Worm (Caenorhabditis elegans): ENCODE results near the gene frpr-14.
A peak's percentile ranks its signal among the peaks of the same experiment; 100 is the strongest.

The frpr-14 gene

DNA sequence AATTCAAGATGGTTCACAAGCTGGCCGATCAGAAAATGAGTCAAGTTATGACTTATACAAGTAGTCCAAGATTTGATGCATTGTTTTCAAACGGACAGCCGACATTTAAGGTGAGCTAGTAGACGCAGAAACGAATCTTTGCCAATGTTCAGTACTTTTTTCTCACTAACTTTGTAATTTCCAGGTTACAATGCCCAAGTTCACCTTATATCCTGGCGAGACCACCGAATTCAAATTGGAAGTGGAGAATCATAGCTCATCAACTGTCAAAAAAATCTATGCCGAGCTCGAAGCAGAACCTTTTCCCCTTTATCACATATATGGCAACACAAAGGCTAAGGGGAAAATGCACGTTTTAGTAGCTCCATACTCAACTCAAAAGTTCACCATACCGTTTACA, 22.8 kb upstream of the frpr-14 start:
- TF ChIP-seq vab-7 (GFP tag; IDR thresholded peaks at IDR 0.05) (no peak), unc-62 (GFP tag; optimal IDR thresholded peaks at IDR 0.05 in 1 of 2) (peak in 1 of 2 experiments; percentile 95), unc-62 (tag; optimal IDR thresholded peaks at IDR 0.05) (no peak), spr-1 (tag; optimal IDR thresholded peaks at IDR 0.05) (no peak)

DNA sequence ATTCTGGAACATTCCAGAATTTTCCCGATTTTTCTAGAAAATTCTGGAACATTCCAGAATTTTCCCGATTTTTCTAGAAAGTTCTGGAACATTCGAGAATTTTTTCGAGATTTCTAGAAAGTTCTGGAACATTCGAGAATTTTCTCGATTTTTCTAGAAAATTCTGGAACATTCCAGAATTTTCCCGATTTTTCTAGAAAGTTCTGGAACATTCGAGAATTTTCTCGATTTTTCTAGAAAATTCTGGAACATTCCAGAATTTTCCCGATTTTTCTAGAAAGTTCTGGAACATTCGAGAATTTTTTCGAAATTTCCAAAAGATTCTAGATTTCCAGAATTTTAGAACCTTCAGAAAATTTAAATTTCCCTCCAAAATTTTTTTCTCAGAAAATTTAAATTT, 18.2 kb upstream of the frpr-14 start:
- peak; percentile 48; the same call in 1 of the 2 replicates for TF ChIP-seq lim-7 (GFP tag; IDR thresholded peaks at IDR 0.05)

DNA sequence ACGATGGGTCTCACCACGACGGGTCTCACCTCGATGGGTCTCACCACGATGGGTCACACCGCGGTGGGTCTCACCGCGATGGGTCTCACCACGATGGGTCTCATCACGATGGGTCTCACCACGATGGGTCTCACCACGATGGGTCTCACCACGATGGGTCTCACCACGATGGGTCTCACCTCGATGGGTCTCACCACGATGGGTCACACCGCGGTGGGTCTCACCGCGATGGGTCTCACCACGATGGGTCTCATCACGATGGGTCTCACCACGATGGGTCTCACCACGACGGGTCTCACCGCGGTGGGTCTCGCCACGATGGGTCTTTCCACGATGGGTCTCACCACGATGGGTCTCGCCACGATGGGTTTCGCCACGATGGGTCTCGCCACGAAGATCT, 17.6 kb upstream of the frpr-14 start:
- peak; percentile 81 for TF ChIP-seq set-16 (GFP tag; IDR thresholded peaks at IDR 0.05)

DNA sequence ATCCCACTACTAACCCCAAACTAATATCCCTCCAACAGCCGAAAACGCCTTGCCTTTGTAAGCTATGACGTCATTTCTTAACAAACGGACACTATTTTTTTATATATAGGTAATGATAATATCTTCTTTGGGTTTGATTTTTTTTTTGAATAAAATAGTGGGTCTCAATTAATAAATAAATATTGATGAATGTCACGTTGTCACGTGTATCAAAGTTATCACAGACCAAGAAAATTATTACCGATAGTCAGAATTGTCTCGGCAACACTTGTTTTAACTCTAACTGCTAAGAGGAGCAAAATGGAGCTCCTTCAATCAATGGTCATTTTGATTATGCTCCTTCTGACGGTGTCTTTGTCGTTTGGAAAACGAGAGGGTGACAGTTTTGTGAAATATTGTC, 16.8 kb upstream of the frpr-14 start, which contains the start of gene T04B8.1:
T04B8.1 (plus strand) TSS at position 301 of the 400 bp plus-strand sequence.
- TF ChIP-seq aha-1 (tag): peak; percentile 29
- TF ChIP-seq ama-1 (optimal IDR thresholded peaks at IDR 0.05): no peak

DNA sequence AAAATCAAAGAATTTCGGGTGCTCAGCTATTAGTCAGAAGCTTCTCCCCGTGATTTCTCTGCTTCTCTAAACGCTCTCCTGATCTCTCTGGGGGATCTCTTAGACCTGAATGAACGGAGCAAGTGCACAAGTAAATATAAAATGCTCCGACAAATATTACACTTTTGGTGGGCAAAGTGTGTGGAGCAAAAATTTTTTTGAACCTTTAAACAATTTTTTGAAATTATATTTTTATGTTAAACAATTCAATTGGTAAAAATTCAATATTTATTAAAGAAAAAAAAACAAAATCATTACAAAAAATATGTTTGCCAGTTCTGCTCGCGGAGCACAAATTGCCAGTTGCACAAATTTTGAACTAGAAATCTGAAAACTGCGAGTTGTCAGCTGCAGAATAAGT, 11.3 kb upstream of the frpr-14 start, which contains the start of gene K07E8.6:
K07E8.6 (minus strand) TSS at position 101 of the 400 bp plus-strand sequence.
- TF ChIP-seq zag-1 (tag; optimal IDR thresholded peaks at IDR 0.05) (no peak), madf-9 (GFP tag; conservative IDR thresholded peaks at IDR 0.05) (no peak), ces-1 (GFP tag; optimal IDR thresholded peaks at IDR 0.05) (no peak), hif-1 (tag; optimal IDR thresholded peaks at IDR 0.05) (no peak), hlh-11 (tag; optimal IDR thresholded peaks at IDR 0.05) (no peak), ceh-28 (tag; optimal IDR thresholded peaks at IDR 0.05) (no peak)

DNA sequence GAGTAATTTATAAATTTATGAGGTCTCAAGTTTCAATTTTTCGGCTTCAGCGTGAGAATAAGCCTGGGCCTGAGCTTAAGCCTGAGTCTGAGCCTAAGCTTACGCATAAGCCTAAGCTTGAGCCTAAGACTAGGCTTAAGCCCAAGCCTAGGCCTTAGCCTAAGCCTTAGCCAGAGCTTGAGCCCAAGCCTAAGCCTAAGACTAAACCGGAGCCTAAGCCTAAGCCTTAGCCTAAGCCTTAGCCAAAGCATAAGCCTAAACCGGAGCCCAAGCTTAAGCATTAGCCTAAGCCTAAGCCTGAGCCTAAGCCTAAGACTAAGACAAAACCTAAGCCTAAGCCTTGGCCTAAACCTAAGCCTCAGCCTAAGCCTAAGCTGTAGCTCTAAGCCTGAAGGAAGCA, 7.0 kb upstream of the frpr-14 start:
- TF ChIP-seq nhr-28 (tag; optimal IDR thresholded peaks at IDR 0.05): no peak
- TF ChIP-seq dmd-9 (GFP tag; IDR thresholded peaks at IDR 0.05): no peak
- no peak for TF ChIP-seq spr-3 (GFP tag; optimal IDR thresholded peaks at IDR 0.05)
- TF ChIP-seq Y75B8A.6 (GFP tag; IDR thresholded peaks at IDR 0.05): no peak
- no peak for TF ChIP-seq lin-1 (GFP tag; IDR thresholded peaks at IDR 0.05)
- TF ChIP-seq daf-12 (tag; optimal IDR thresholded peaks at IDR 0.05): no peak
- TF ChIP-seq saeg-2 (GFP tag; IDR thresholded peaks at IDR 0.05): no peak
- no peak for TF ChIP-seq egl-27 (tag; optimal IDR thresholded peaks at IDR 0.05)

DNA sequence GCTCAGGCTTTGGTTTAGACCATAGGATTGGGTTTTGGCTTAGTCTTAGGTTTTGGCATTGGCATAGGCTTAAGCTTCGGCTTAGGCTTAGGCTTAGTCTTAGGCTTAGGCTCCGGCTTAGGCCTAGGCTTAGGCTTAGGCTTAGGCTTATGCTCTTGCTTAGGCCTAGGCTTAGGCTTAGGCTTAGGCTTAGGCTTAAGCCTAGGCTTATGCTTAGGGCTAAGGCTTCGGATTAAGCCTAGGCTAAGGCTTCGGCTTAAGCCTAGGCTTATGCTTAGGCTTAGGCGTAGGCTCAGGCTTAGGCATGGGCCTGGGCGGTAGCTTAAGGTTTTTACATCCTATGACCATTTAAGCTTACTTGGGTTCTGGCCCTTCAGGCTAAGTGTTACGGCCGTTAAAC, 569 bp downstream of the frpr-14 start:
- TF ChIP-seq lim-7 (GFP tag; IDR thresholded peaks at IDR 0.05) (no peak), nhr-76 (tag; optimal IDR thresholded peaks at IDR 0.05) (no peak), spr-3 (GFP tag; optimal IDR thresholded peaks at IDR 0.05) (no peak), aly-2 (tag; optimal IDR thresholded peaks at IDR 0.05) (no peak), spr-1 (tag; optimal IDR thresholded peaks at IDR 0.05) (no peak), unc-62 (GFP tag; optimal IDR thresholded peaks at IDR 0.05 in 1 of 2) (peak in 1 of 2 experiments; percentile 12), unc-62 (tag; optimal IDR thresholded peaks at IDR 0.05) (no peak)

DNA sequence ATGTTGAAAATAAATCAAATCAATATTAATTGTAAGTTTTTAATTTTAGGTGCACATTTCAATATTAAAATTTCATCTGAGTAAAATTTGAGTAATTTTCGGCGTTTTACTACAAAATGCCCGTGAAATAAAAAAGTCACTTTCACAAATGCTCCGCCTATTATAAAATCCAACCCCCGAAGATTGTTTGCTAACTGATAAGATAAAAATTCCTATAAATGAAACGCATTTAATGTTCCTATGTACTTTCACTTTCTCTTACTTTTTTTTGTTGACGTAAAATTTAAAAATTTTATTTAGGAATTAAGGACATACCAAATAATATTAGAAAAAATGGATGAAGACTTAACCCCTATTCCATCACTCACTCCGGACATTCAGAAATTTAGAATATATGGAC, 7.6 kb downstream of the frpr-14 start, which contains the start of gene sdz-24:
sdz-24 (plus strand) TSS at position 301 of the 400 bp plus-strand sequence.
- TF ChIP-seq lin-1 (GFP tag; IDR thresholded peaks at IDR 0.05): no peak
- no peak for TF ChIP-seq snpc-1.2 (GFP tag; IDR thresholded peaks at IDR 0.05)
- TF ChIP-seq ceh-28 (tag; optimal IDR thresholded peaks at IDR 0.05): no peak
- TF ChIP-seq zip-11 (GFP tag; IDR thresholded peaks at IDR 0.05): no peak
- TF ChIP-seq sdz-12 (GFP tag; optimal IDR thresholded peaks at IDR 0.05): no peak
- TF ChIP-seq Y75B8A.6 (GFP tag; IDR thresholded peaks at IDR 0.05): no peak
- TF ChIP-seq aly-2 (tag; optimal IDR thresholded peaks at IDR 0.05): no peak

Measured in whole organism, L4 larva.